Worm (Caenorhabditis elegans) whole organism, L4 larva: ENCODE results near the gene srd-40.

Source experiments
- F44E2.7 ChIP-seq: fragments of 200-800 bp; sonication (Bioruptor generic); IDR thresholded peaks from 2 replicates; pipeline ENCODE4 v2.1.2; 2022; ENCODE audit warnings: missing genetic modification characterization, missing compliant biosample characterization
- T26A8.4 ChIP-seq: fragments of 200-800 bp; sonication (Bioruptor generic); IDR thresholded peaks from 2 replicates; pipeline ENCODE4 v1.3.6; 2022; ENCODE audit warnings: missing genetic modification characterization, missing compliant biosample characterization
- Y105C5A.15 ChIP-seq: fragments of 200-800 bp; sonication (Bioruptor generic); IDR thresholded peaks from 2 replicates; pipeline ENCODE4 v1.3.6; 2022; ENCODE audit warnings: missing genetic modification characterization, missing compliant biosample characterization
- Y48G9A.11 ChIP-seq: fragments of 200-800 bp; sonication (Bioruptor generic); IDR thresholded peaks from 2 replicates; pipeline ENCODE4 v1.3.6; 2022; ENCODE audit warnings: missing genetic modification reagents, missing genetic modification characterization, missing compliant biosample characterization
- Y75B8A.6 ChIP-seq: fragments of 200-800 bp; sonication (Bioruptor generic); IDR thresholded peaks from 2 replicates; pipeline ENCODE4 v1.3.6; 2022; ENCODE audit warnings: missing genetic modification reagents, missing genetic modification characterization, missing compliant biosample characterization
- aha-1 ChIP-seq: fragments of 150-350 bp; peaks from one replicate; lab custom pipeline; 2014; ENCODE audit warnings: missing biosample characterization, missing genetic modification characterization
- aly-2 ChIP-seq: sonication (generic microtip); optimal IDR thresholded peaks from 2 replicates; lab custom pipeline; 2018; ENCODE audit warnings: missing biosample characterization, missing genetic modification characterization
- ceh-32 ChIP-seq: sonication (generic microtip); optimal IDR thresholded peaks from 2 replicates; lab custom pipeline; 2016; ENCODE audit warnings: mild to moderate bottlenecking, missing genetic modification characterization, missing compliant biosample characterization; ENCODE audit not compliant: poor library complexity
- ceh-44 ChIP-seq: fragments of 200-800 bp; sonication (Bioruptor generic); IDR thresholded peaks from 2 replicates; pipeline ENCODE4 v1.3.6; 2022; ENCODE audit warnings: missing genetic modification reagents, missing genetic modification characterization, missing compliant biosample characterization
- ceh-62 ChIP-seq: sonication (generic microtip); optimal IDR thresholded peaks from 2 replicates; lab custom pipeline; 2017; ENCODE audit warnings: missing biosample characterization, missing genetic modification characterization
- ceh-82 ChIP-seq: sonication (generic microtip); optimal IDR thresholded peaks from 2 replicates; lab custom pipeline; 2017; ENCODE audit warnings: missing biosample characterization, missing genetic modification characterization
- ces-1 ChIP-seq: fragments of 150-350 bp; sonication (generic microtip); optimal IDR thresholded peaks from 4 replicates; lab custom pipeline; 2014; ENCODE audit warnings: missing biosample characterization, missing genetic modification reagents, missing genetic modification characterization
- cey-2 ChIP-seq: sonication (generic microtip); optimal IDR thresholded peaks from 3 replicates; lab custom pipeline; 2017; ENCODE audit warnings: missing genetic modification characterization, mild to moderate bottlenecking, missing compliant biosample characterization, antibody characterized with exemption, borderline replicate concordance; ENCODE audit not compliant: insufficient read depth
- daf-12 ChIP-seq: fragments of 150-350 bp; optimal IDR thresholded peaks from 2 replicates; lab custom pipeline; 2014; ENCODE audit warnings: missing biosample characterization, missing genetic modification reagents, missing genetic modification characterization
- daf-16 ChIP-seq, 3 experiments: sonication (generic microtip); optimal IDR thresholded peaks; 2 replicates each; lab custom pipeline; 2016 to 2017; ENCODE audit warnings: missing genetic modification characterization in 3 of 3, missing genetic modification reagents in 3 of 3, mild to moderate bottlenecking in 2 of 3, missing compliant biosample characterization in 2 of 3, missing biosample characterization in 1 of 3, moderate library complexity in 1 of 3
- dmd-8 ChIP-seq: fragments of 200-800 bp; sonication (Bioruptor generic); IDR thresholded peaks from 2 replicates; pipeline ENCODE4 v1.3.6; 2022; ENCODE audit warnings: missing genetic modification characterization, missing compliant biosample characterization
- dve-1 ChIP-seq: sonication (generic microtip); optimal IDR thresholded peaks from 2 replicates; lab custom pipeline; 2017; ENCODE audit warnings: antibody characterized with exemption, mild to moderate bottlenecking, missing genetic modification characterization, missing compliant biosample characterization; ENCODE audit not compliant: insufficient read depth
- egl-27 ChIP-seq: sonication (generic microtip); optimal IDR thresholded peaks from 3 replicates; lab custom pipeline; 2017; ENCODE audit warnings: missing biosample characterization, missing genetic modification reagents, missing genetic modification characterization
- fkh-10 ChIP-seq: fragments of 150-350 bp; optimal IDR thresholded peaks from 2 replicates; lab custom pipeline; 2014; ENCODE audit warnings: missing biosample characterization, missing genetic modification reagents, missing genetic modification characterization
- gei-8 ChIP-seq: fragments of 200-800 bp; sonication (Bioruptor generic); optimal IDR thresholded peaks from 2 replicates; lab custom pipeline; 2018; ENCODE audit warnings: mild to moderate bottlenecking, missing genetic modification characterization, missing compliant biosample characterization
- jun-1 ChIP-seq: fragments of 150-350 bp; optimal IDR thresholded peaks from 2 replicates; lab custom pipeline; 2014; ENCODE audit warnings: missing biosample characterization, missing genetic modification reagents, missing genetic modification characterization
- lin-1 ChIP-seq: fragments of 200-800 bp; sonication (Bioruptor generic); IDR thresholded peaks from 2 replicates; pipeline ENCODE4 v1.3.6; 2022; ENCODE audit warnings: missing genetic modification reagents, missing genetic modification characterization, missing compliant biosample characterization
- lin-29 ChIP-seq: fragments of 200-800 bp; sonication (Bioruptor generic); IDR thresholded peaks from 2 replicates; pipeline ENCODE4 v1.3.6; 2022; ENCODE audit warnings: missing genetic modification reagents, missing genetic modification characterization, missing compliant biosample characterization
- lin-38 ChIP-seq: fragments of 200-800 bp; sonication (Bioruptor generic); IDR thresholded peaks from 2 replicates; pipeline ENCODE4 v1.3.6; 2022; ENCODE audit warnings: missing genetic modification reagents, missing genetic modification characterization, missing compliant biosample characterization
- lin-39 ChIP-seq: fragments of 150-350 bp; optimal IDR thresholded peaks from 2 replicates; lab custom pipeline; 2014; ENCODE audit warnings: missing biosample characterization, missing genetic modification reagents, missing genetic modification characterization
- lsy-2 ChIP-seq, 2 experiments: fragments of 150-350 bp in 1 of 2; sonication (generic microtip) in 1 of 2; optimal IDR thresholded peaks; 2 replicates each; lab custom pipeline; 2014 to 2017; ENCODE audit warnings: missing biosample characterization in 2 of 2, missing genetic modification characterization in 2 of 2
- madf-9 ChIP-seq: fragments of 200-800 bp; sonication (Bioruptor generic); conservative IDR thresholded peaks from 2 replicates; pipeline ENCODE4 v1.3.6; 2022; ENCODE audit warnings: missing genetic modification reagents, missing genetic modification characterization, missing compliant biosample characterization
- mdl-1 ChIP-seq, 2 experiments: fragments of 150-350 bp in 1 of 2; sonication (generic microtip) in 1 of 2; optimal IDR thresholded peaks; 2 replicates each; lab custom pipeline; 2014 to 2017; ENCODE audit warnings: missing biosample characterization in 2 of 2, missing genetic modification characterization in 2 of 2
- mxl-2 ChIP-seq: fragments of 200-800 bp; sonication (Bioruptor generic); conservative IDR thresholded peaks from 2 replicates; pipeline ENCODE4 v1.3.6; 2022; ENCODE audit warnings: missing genetic modification reagents, missing genetic modification characterization, missing compliant biosample characterization
- nhr-10 ChIP-seq: fragments of 150-350 bp; optimal IDR thresholded peaks from 2 replicates; lab custom pipeline; 2014; ENCODE audit warnings: missing biosample characterization, missing genetic modification characterization
- nhr-102 ChIP-seq: sonication (generic microtip); optimal IDR thresholded peaks from 2 replicates; lab custom pipeline; 2016; ENCODE audit warnings: mild to moderate bottlenecking, missing genetic modification characterization, moderate library complexity, missing compliant biosample characterization
- nhr-25 ChIP-seq: sonication (generic microtip); optimal IDR thresholded peaks from 2 replicates; lab custom pipeline; 2017; ENCODE audit warnings: missing genetic modification characterization, mild to moderate bottlenecking, missing compliant biosample characterization, antibody characterized with exemption, moderate library complexity, borderline replicate concordance; ENCODE audit not compliant: insufficient read depth
- nhr-28 ChIP-seq: fragments of 150-350 bp; optimal IDR thresholded peaks from 2 replicates; lab custom pipeline; 2014; ENCODE audit warnings: missing biosample characterization, missing genetic modification characterization
- nhr-41 ChIP-seq: fragments of 200-800 bp; sonication (Bioruptor generic); IDR thresholded peaks from 2 replicates; pipeline ENCODE4 v1.3.6; 2022; ENCODE audit warnings: missing genetic modification reagents, missing genetic modification characterization, missing compliant biosample characterization
- nhr-48 ChIP-seq: sonication (generic microtip); optimal IDR thresholded peaks from 2 replicates; lab custom pipeline; 2016; ENCODE audit warnings: mild to moderate bottlenecking, missing genetic modification characterization, missing compliant biosample characterization
- nhr-6 ChIP-seq: fragments of 150-350 bp; optimal IDR thresholded peaks from 2 replicates; lab custom pipeline; 2014; ENCODE audit warnings: missing biosample characterization, missing genetic modification characterization
- pha-4 ChIP-seq, 2 experiments: fragments of 150-350 bp in 1 of 2; fragments of 200-800 bp in 1 of 2; sonication (Bioruptor generic) in 1 of 2; IDR thresholded peaks in 1 of 2; optimal IDR thresholded peaks in 1 of 2; 2 replicates each; pipeline versions ENCODE4 v1.3.6 to Lab custom; 2014 to 2022; ENCODE audit warnings: missing genetic modification characterization in 2 of 2, missing genetic modification reagents in 2 of 2, missing biosample characterization in 1 of 2, missing compliant biosample characterization in 1 of 2
- pqm-1 ChIP-seq: sonication (generic microtip); optimal IDR thresholded peaks from 2 replicates; lab custom pipeline; 2017; ENCODE audit warnings: missing biosample characterization, missing genetic modification characterization
- set-16 ChIP-seq: fragments of 200-800 bp; sonication (Bioruptor generic); IDR thresholded peaks from 2 replicates; pipeline ENCODE4 v1.3.6; 2022; ENCODE audit warnings: missing genetic modification reagents, missing genetic modification characterization, missing compliant biosample characterization
- snpc-4 ChIP-seq: fragments of 150-350 bp; optimal IDR thresholded peaks from 2 replicates; lab custom pipeline; 2014; ENCODE audit warnings: missing biosample characterization, missing genetic modification characterization
- spr-3 ChIP-seq: fragments of 200-800 bp; sonication (Bioruptor generic); optimal IDR thresholded peaks from 2 replicates; lab custom pipeline; 2018; ENCODE audit warnings: mild to moderate bottlenecking, missing genetic modification characterization, missing compliant biosample characterization
- unc-130 ChIP-seq: sonication (generic microtip); optimal IDR thresholded peaks from 2 replicates; lab custom pipeline; 2016; ENCODE audit warnings: missing genetic modification reagents, missing genetic modification characterization, missing compliant biosample characterization
- unc-39 ChIP-seq: sonication (generic microtip); optimal IDR thresholded peaks from 2 replicates; lab custom pipeline; 2017; ENCODE audit warnings: missing biosample characterization, missing genetic modification characterization
- unc-62 ChIP-seq, 3 experiments: fragments of 150-350 bp in 1 of 3; sonication (generic microtip); optimal IDR thresholded peaks in 2 of 3; peaks in 1 of 3; 1 replicate in 1 of 3; 2 replicates in 2 of 3; lab custom pipeline; 2014 to 2017; ENCODE audit warnings: missing biosample characterization in 3 of 3, missing genetic modification characterization in 3 of 3, missing genetic modification reagents in 3 of 3, missing genotype in 1 of 3
- vab-7 ChIP-seq: fragments of 200-800 bp; sonication (Bioruptor generic); IDR thresholded peaks from 2 replicates; pipeline ENCODE4 v1.3.6; 2022; ENCODE audit warnings: missing genetic modification reagents, missing genetic modification characterization, missing compliant biosample characterization
- zag-1 ChIP-seq: fragments of 150-350 bp; optimal IDR thresholded peaks from 2 replicates; lab custom pipeline; 2014; ENCODE audit warnings: missing biosample characterization, missing genetic modification characterization
- zfp-2 ChIP-seq: sonication (generic microtip); optimal IDR thresholded peaks from 2 replicates; lab custom pipeline; 2016; ENCODE audit warnings: mild to moderate bottlenecking, missing genetic modification characterization, missing compliant biosample characterization
- zip-2 ChIP-seq: fragments of 150-350 bp; optimal IDR thresholded peaks from 2 replicates; lab custom pipeline; 2014; ENCODE audit warnings: missing biosample characterization, missing genetic modification characterization
- ztf-11 ChIP-seq: fragments of 150-350 bp; optimal IDR thresholded peaks from 2 replicates; lab custom pipeline; 2014; ENCODE audit warnings: missing biosample characterization, missing genetic modification characterization
- ztf-7 ChIP-seq: fragments of 150-350 bp; optimal IDR thresholded peaks from 2 replicates; lab custom pipeline; 2014; ENCODE audit warnings: missing biosample characterization, missing genetic modification characterization

The srd-40 gene

ce11 chrX:12367498-12367897 lies 44.0 kb downstream of the srd-40 start (continued):
- TF ChIP-seq lin-38 (GFP tag; lab: Robert Waterston, UW): no peak
- no peak for TF ChIP-seq lsy-2 (tag; optimal IDR thresholded peaks at IDR 0.05; lab: Kevin White, UChicago)
- no peak for TF ChIP-seq zag-1 (tag; lab: Kevin White, UChicago)
- TF ChIP-seq mdl-1 (tag; optimal IDR thresholded peaks at IDR 0.05; lab: Kevin White, UChicago): peak in 1 of 2 experiments; percentile 72
- TF ChIP-seq unc-39 (tag; lab: Kevin White, UChicago): no peak
- no peak for TF ChIP-seq F44E2.7 (GFP tag; lab: Robert Waterston, UW)
- peak; percentile 59 for TF ChIP-seq ztf-7
- no peak for TF ChIP-seq pha-4 (GFP tag; IDR thresholded peaks at IDR 0.05; lab: Robert Waterston, UW)
- no peak for TF ChIP-seq pha-4 (tag; optimal IDR thresholded peaks at IDR 0.05; lab: Kevin White, UChicago)
- TF ChIP-seq set-16: no peak
- TF ChIP-seq lin-29: no peak
- no peak for TF ChIP-seq ceh-32 (tag; lab: Kevin White, UChicago)
- peak; percentile 11 to 45 for TF ChIP-seq daf-16 (GFP tag; optimal IDR thresholded peaks at IDR 0.05; lab: Kevin White, UChicago)
- peak; percentile 51 for TF ChIP-seq daf-16 (tag; optimal IDR thresholded peaks at IDR 0.05; lab: Kevin White, UChicago)
- no peak for TF ChIP-seq nhr-48 (tag; lab: Kevin White, UChicago)
- no peak for TF ChIP-seq nhr-6 (tag; lab: Kevin White, UChicago)
- peak; percentile 0 for TF ChIP-seq gei-8 (GFP tag; lab: Kevin White, UChicago)
- TF ChIP-seq ceh-62 (tag; lab: Kevin White, UChicago): no peak
- no peak for TF ChIP-seq unc-130 (GFP tag; lab: Kevin White, UChicago)
- TF ChIP-seq vab-7 (GFP tag; lab: Robert Waterston, UW): peak; percentile 75
- TF ChIP-seq lin-39 (tag; lab: Kevin White, UChicago): no peak
- no peak for TF ChIP-seq aly-2 (tag; lab: Kevin White, UChicago)
- TF ChIP-seq lin-1 (GFP tag; lab: Robert Waterston, UW): peak; percentile 53; the same call in 1 of the 2 replicates
- TF ChIP-seq snpc-4: no peak
- no peak for TF ChIP-seq ces-1 (GFP tag; lab: Kevin White, UChicago)
- no peak for TF ChIP-seq Y75B8A.6
- TF ChIP-seq unc-62 (GFP tag; optimal IDR thresholded peaks at IDR 0.05 in 1 of 2; lab: Kevin White, UChicago): no peak
- TF ChIP-seq unc-62 (tag; optimal IDR thresholded peaks at IDR 0.05; lab: Kevin White, UChicago): no peak
- 0 out of 2 replicates have a peak, but pooled peaks have one; percentile 55 for TF ChIP-seq Y105C5A.15
- peak; percentile 55; the same call in 1 of the 2 replicates for TF ChIP-seq madf-9
- no peak for TF ChIP-seq mxl-2 (GFP tag; lab: Robert Waterston, UW)
- no peak for TF ChIP-seq nhr-25
- TF ChIP-seq daf-12: no peak
- TF ChIP-seq zfp-2 (tag; lab: Kevin White, UChicago): no peak
- TF ChIP-seq cey-2 (tag; lab: Kevin White, UChicago): no peak
- no peak for TF ChIP-seq nhr-28
- no peak for TF ChIP-seq fkh-10 (GFP tag; lab: Kevin White, UChicago)
- TF ChIP-seq zip-2: no peak
- no peak; the same call in 1 of the 2 replicates for TF ChIP-seq ceh-44 (GFP tag; lab: Robert Waterston, UW)
- TF ChIP-seq jun-1 (tag; lab: Kevin White, UChicago): no peak
- TF ChIP-seq egl-27 (tag; lab: Kevin White, UChicago): no peak
- TF ChIP-seq Y48G9A.11 (GFP tag; lab: Robert Waterston, UW): peak; percentile 43; the same call in 1 of the 2 replicates
- TF ChIP-seq nhr-41 (GFP tag; lab: Robert Waterston, UW): peak; percentile 82; the same call in 1 of the 2 replicates
- no peak for TF ChIP-seq ztf-11 (tag; lab: Kevin White, UChicago)
- TF ChIP-seq T26A8.4: no peak; the same call in 1 of the 2 replicates
- peak; percentile 94 for TF ChIP-seq aha-1 (tag; lab: Kevin White, UChicago)
- no peak for TF ChIP-seq spr-3 (GFP tag; lab: Kevin White, UChicago)
- no peak for TF ChIP-seq nhr-10
- TF ChIP-seq ceh-82: no peak
- TF ChIP-seq dmd-8: peak; percentile 64; the same call in 1 of the 2 replicates
- TF ChIP-seq nhr-102 (tag; lab: Kevin White, UChicago): no peak
- TF ChIP-seq dve-1 (tag; lab: Kevin White, UChicago): no peak
- TF ChIP-seq pqm-1 (tag; lab: Kevin White, UChicago): no peak
